Fruit fly (Drosophila melanogaster) whole organism, embryonic: ENCODE measurements around the gene CG18545.

Source experiments
- Atf-2 ChIP-seq: fragments of 200-800 bp; sonication (Bioruptor generic); optimal IDR thresholded peaks from 2 replicates; lab custom pipeline; 2016; ENCODE audit warnings: missing biosample characterization, missing genetic modification characterization
- Awh ChIP-seq: fragments of 200-800 bp; sonication (Bioruptor generic); IDR thresholded peaks from 2 replicates; pipeline ENCODE4, ENCODE4 v1.3.6; 2022; ENCODE audit warnings: missing biosample characterization, missing genetic modification characterization
- CG10543 ChIP-seq: fragments of 200-800 bp; sonication (Bioruptor generic); optimal IDR thresholded peaks from 3 replicates; lab custom pipeline; 2017; ENCODE audit warnings: missing biosample characterization, mild to moderate bottlenecking, missing genetic modification characterization, moderate library complexity
- CG10565 ChIP-seq: fragments of 200-800 bp; sonication (Bioruptor generic); optimal IDR thresholded peaks from 3 replicates; lab custom pipeline; 2016; ENCODE audit warnings: missing biosample characterization, mild to moderate bottlenecking, missing genetic modification characterization
- CG11247 ChIP-seq: fragments of 200-800 bp; sonication (Bioruptor generic); IDR thresholded peaks from 2 replicates; pipeline ENCODE4 v1.3.6; 2022; ENCODE audit warnings: missing biosample characterization, missing genetic modification characterization
- CG11695 ChIP-seq: fragments of 200-800 bp; sonication (Bioruptor generic); IDR thresholded peaks from 3 replicates; pipeline ENCODE4 v1.3.6; 2022; ENCODE audit warnings: missing biosample characterization, missing genetic modification characterization
- CG12219 ChIP-seq: fragments of 200-800 bp; sonication (Bioruptor generic); optimal IDR thresholded peaks from 3 replicates; lab custom pipeline; 2018; ENCODE audit warnings: missing biosample characterization, mild to moderate bottlenecking, missing genetic modification characterization
- CG12299 ChIP-seq: fragments of 200-800 bp; sonication (Bioruptor generic); optimal IDR thresholded peaks from 2 replicates; lab custom pipeline; 2018; ENCODE audit warnings: missing biosample characterization, mild to moderate bottlenecking, missing genetic modification characterization
- CG13624 ChIP-seq: fragments of 200-800 bp; sonication (Bioruptor generic); optimal IDR thresholded peaks from 2 replicates; lab custom pipeline; 2016; ENCODE audit warnings: missing biosample characterization, missing genetic modification characterization
- CG13894 ChIP-seq: fragments of 200-800 bp; sonication (Bioruptor generic); optimal IDR thresholded peaks from 3 replicates; lab custom pipeline; 2018; ENCODE audit warnings: missing biosample characterization, mild to moderate bottlenecking, missing genetic modification characterization, moderate library complexity
- CG14050 ChIP-seq: fragments of 200-800 bp; sonication (Bioruptor generic); IDR thresholded peaks from 3 replicates; pipeline ENCODE4 v1.3.6; 2022; ENCODE audit warnings: missing biosample characterization, missing genetic modification characterization
- CG1529 ChIP-seq: fragments of 200-800 bp; sonication (Bioruptor generic); optimal IDR thresholded peaks from 3 replicates; lab custom pipeline; 2018; ENCODE audit warnings: missing biosample characterization, missing genetic modification characterization
- CG15696 ChIP-seq: fragments of 200-800 bp; sonication (Bioruptor generic); optimal IDR thresholded peaks from 2 replicates; lab custom pipeline; 2019; ENCODE audit warnings: missing biosample characterization, mild to moderate bottlenecking, missing genetic modification characterization, moderate library complexity
- CG17802 ChIP-seq: fragments of 200-800 bp; sonication (Bioruptor generic); optimal IDR thresholded peaks from 2 replicates; lab custom pipeline; 2018; ENCODE audit warnings: missing biosample characterization, mild to moderate bottlenecking, missing genetic modification characterization, moderate library complexity
- CG18262 ChIP-seq: fragments of 200-800 bp; optimal IDR thresholded peaks from 3 replicates; lab custom pipeline; 2019; ENCODE audit warnings: missing biosample characterization, mild to moderate bottlenecking, missing genetic modification characterization, moderate library complexity
- CG2889 ChIP-seq: fragments of 200-800 bp; sonication (Bioruptor generic); IDR thresholded peaks from 3 replicates; pipeline ENCODE4 v1.3.6; 2022; ENCODE audit warnings: missing biosample characterization, missing genetic modification characterization
- CG3163 ChIP-seq: fragments of 200-800 bp; sonication (Bioruptor generic); optimal IDR thresholded peaks from 3 replicates; lab custom pipeline; 2016; ENCODE audit warnings: missing biosample characterization, missing genetic modification characterization
- CG4730 ChIP-seq: fragments of 200-800 bp; sonication (Bioruptor generic); IDR thresholded peaks from 2 replicates; pipeline ENCODE4 v1.3.6; 2022; ENCODE audit warnings: missing biosample characterization, missing genetic modification characterization
- CG5245 ChIP-seq: fragments of 200-800 bp; sonication (Bioruptor generic); optimal IDR thresholded peaks from 3 replicates; lab custom pipeline; 2016; ENCODE audit warnings: missing biosample characterization, missing genetic modification characterization
- CG6791 ChIP-seq: fragments of 200-800 bp; sonication (Bioruptor generic); IDR thresholded peaks from 3 replicates; pipeline ENCODE4 v1.3.6; 2022; ENCODE audit warnings: missing biosample characterization, missing genetic modification characterization; ENCODE audit not compliant: partially characterized antibody
- CG7372 ChIP-seq: fragments of 200-800 bp; sonication (Bioruptor generic); IDR thresholded peaks from 2 replicates; pipeline ENCODE4 v1.3.6; 2022; ENCODE audit warnings: missing biosample characterization, missing genetic modification characterization
- CG8944 ChIP-seq: fragments of 200-800 bp; sonication (Bioruptor generic); optimal IDR thresholded peaks from 3 replicates; lab custom pipeline; 2016; ENCODE audit warnings: missing biosample characterization, missing genetic modification characterization
- D19A ChIP-seq: fragments of 200-800 bp; optimal IDR thresholded peaks from 3 replicates; lab custom pipeline; 2019; ENCODE audit warnings: missing biosample characterization, mild to moderate bottlenecking, missing genetic modification characterization, moderate library complexity
- Dek ChIP-seq: fragments of 200-800 bp; sonication (Bioruptor generic); optimal IDR thresholded peaks from 3 replicates; lab custom pipeline; 2019; ENCODE audit warnings: missing biosample characterization, mild to moderate bottlenecking, missing genetic modification characterization, moderate library complexity
- Doc2 ChIP-seq: fragments of 200-800 bp; sonication (Bioruptor generic); IDR thresholded peaks from 2 replicates; pipeline ENCODE4 v1.3.6; 2022; ENCODE audit warnings: missing biosample characterization, missing genetic modification characterization
- GATAe ChIP-seq: fragments of 200-800 bp; sonication (Bioruptor generic); conservative IDR thresholded peaks from 2 replicates; pipeline ENCODE4 v1.3.6; 2022; ENCODE audit warnings: missing biosample characterization, missing genetic modification characterization
- HHEX ChIP-seq: fragments of 200-800 bp; sonication (Bioruptor generic); optimal IDR thresholded peaks from 3 replicates; lab custom pipeline; 2017; ENCODE audit warnings: missing biosample characterization, mild to moderate bottlenecking, missing genetic modification characterization, missing genetic modification reagents
- HLH54F ChIP-seq: fragments of 200-800 bp; sonication (Bioruptor generic); optimal IDR thresholded peaks from 3 replicates; lab custom pipeline; 2016; ENCODE audit warnings: missing biosample characterization, missing genetic modification characterization
- Med ChIP-seq: fragments of 200-800 bp; sonication (Bioruptor generic); peaks from one replicate; lab custom pipeline; 2016; ENCODE audit warnings: missing biosample characterization, missing genetic modification characterization, mild to moderate bottlenecking, inconsistent platforms, moderate library complexity
- Pdp1 ChIP-seq, 2 experiments: fragments of 200-800 bp; sonication (Bioruptor generic); optimal IDR thresholded peaks; 3 replicates each; lab custom pipeline; 2016; ENCODE audit warnings: missing biosample characterization in 2 of 2, missing genetic modification characterization in 2 of 2, mild to moderate bottlenecking in 1 of 2, moderate library complexity in 1 of 2
- Ravus ChIP-seq: fragments of 200-800 bp; sonication (Bioruptor generic); IDR thresholded peaks from 2 replicates; pipeline ENCODE4 v1.3.6; 2022; ENCODE audit warnings: missing biosample characterization, missing genetic modification characterization
- ase ChIP-seq: fragments of 200-800 bp; sonication (Bioruptor generic); IDR thresholded peaks from 3 replicates; pipeline ENCODE4 v1.3.6; 2022; ENCODE audit warnings: missing biosample characterization, missing genetic modification characterization
- br ChIP-seq: fragments of >200 bp; optimal IDR thresholded peaks from 2 replicates; lab custom pipeline; 2017
- cg ChIP-seq: fragments of 200-800 bp; sonication (Bioruptor generic); optimal IDR thresholded peaks from 3 replicates; lab custom pipeline; 2019; ENCODE audit warnings: missing biosample characterization, mild to moderate bottlenecking, missing genetic modification characterization, moderate library complexity
- chinmo ChIP-seq: fragments of 200-800 bp; sonication (Bioruptor generic); IDR thresholded peaks from 4 replicates; pipeline ENCODE4 v1.3.6; 2022; ENCODE audit warnings: missing biosample characterization, missing genetic modification characterization; ENCODE audit not compliant: partially characterized antibody
- dati ChIP-seq: fragments of 200-800 bp; sonication (Bioruptor generic); IDR thresholded peaks from 2 replicates; pipeline ENCODE4 v1.3.6; 2022; ENCODE audit warnings: missing biosample characterization, missing genetic modification characterization
- eyg ChIP-seq: fragments of 200-800 bp; sonication (Bioruptor generic); optimal IDR thresholded peaks from 3 replicates; lab custom pipeline; 2016; ENCODE audit warnings: missing biosample characterization, missing genetic modification characterization
- fu2 ChIP-seq: fragments of 200-800 bp; sonication (Bioruptor generic); optimal IDR thresholded peaks from 2 replicates; lab custom pipeline; 2016; ENCODE audit warnings: missing biosample characterization, missing genetic modification characterization
- hb ChIP-seq: fragments of 200-800 bp; sonication (Bioruptor generic); IDR thresholded peaks from 3 replicates; pipeline ENCODE4 v1.3.6; 2022; ENCODE audit warnings: missing biosample characterization, missing genetic modification characterization; ENCODE audit not compliant: partially characterized antibody
- mld ChIP-seq: fragments of 200-800 bp; sonication (Bioruptor generic); IDR thresholded peaks from 3 replicates; pipeline ENCODE4 v1.3.6; 2022; ENCODE audit warnings: missing biosample characterization, missing genetic modification characterization; ENCODE audit not compliant: partially characterized antibody
- onecut ChIP-seq: fragments of 200-800 bp; sonication (Bioruptor generic); IDR thresholded peaks from 2 replicates; pipeline ENCODE4 v1.3.6; 2022; ENCODE audit warnings: missing biosample characterization, missing genetic modification characterization
- pfk ChIP-seq: fragments of 200-800 bp; sonication (Bioruptor generic); optimal IDR thresholded peaks from 2 replicates; lab custom pipeline; 2018; ENCODE audit warnings: missing biosample characterization, mild to moderate bottlenecking, missing genetic modification characterization, moderate library complexity
- pho ChIP-seq: fragments of 200-800 bp; sonication (Bioruptor generic); optimal IDR thresholded peaks from 2 replicates; lab custom pipeline; 2016; ENCODE audit warnings: missing biosample characterization, missing genetic modification characterization
- sens ChIP-seq: fragments of 200-800 bp; sonication (Bioruptor generic); peaks from one replicate; lab custom pipeline; 2016; ENCODE audit warnings: missing biosample characterization, missing genetic modification characterization
- tll ChIP-seq, 2 experiments: fragments of 200-800 bp in 1 of 2; fragments of >200 bp in 1 of 2; sonication (Bioruptor generic) in 1 of 2; optimal IDR thresholded peaks; 2 replicates each; lab custom pipeline; 2017 to 2019; ENCODE audit warnings: missing biosample characterization in 2 of 2, missing genetic modification characterization in 2 of 2, mild to moderate bottlenecking in 1 of 2, moderate library complexity in 1 of 2
- trh ChIP-seq: fragments of 200-800 bp; sonication (Bioruptor generic); optimal IDR thresholded peaks from 2 replicates; lab custom pipeline; 2016; ENCODE audit warnings: missing biosample characterization, missing genetic modification characterization
- usp ChIP-seq: fragments of >200 bp; optimal IDR thresholded peaks from 2 replicates; lab custom pipeline; 2017; ENCODE audit warnings: missing biosample characterization, missing genetic modification characterization
- wdn ChIP-seq: fragments of 200-800 bp; sonication (Bioruptor generic); IDR thresholded peaks from 2 replicates; pipeline ENCODE4 v1.3.6; 2022; ENCODE audit warnings: missing biosample characterization, missing genetic modification characterization
- wek ChIP-seq: fragments of 200-800 bp; sonication (Bioruptor generic); optimal IDR thresholded peaks from 3 replicates; lab custom pipeline; 2018; ENCODE audit warnings: missing biosample characterization, mild to moderate bottlenecking, missing genetic modification characterization, moderate library complexity
- z ChIP-seq: fragments of 200-800 bp; sonication (Bioruptor generic); IDR thresholded peaks from 3 replicates; pipeline ENCODE4 v1.3.6; 2022; ENCODE audit warnings: missing biosample characterization, missing genetic modification characterization

CG18545 gene

DNA sequence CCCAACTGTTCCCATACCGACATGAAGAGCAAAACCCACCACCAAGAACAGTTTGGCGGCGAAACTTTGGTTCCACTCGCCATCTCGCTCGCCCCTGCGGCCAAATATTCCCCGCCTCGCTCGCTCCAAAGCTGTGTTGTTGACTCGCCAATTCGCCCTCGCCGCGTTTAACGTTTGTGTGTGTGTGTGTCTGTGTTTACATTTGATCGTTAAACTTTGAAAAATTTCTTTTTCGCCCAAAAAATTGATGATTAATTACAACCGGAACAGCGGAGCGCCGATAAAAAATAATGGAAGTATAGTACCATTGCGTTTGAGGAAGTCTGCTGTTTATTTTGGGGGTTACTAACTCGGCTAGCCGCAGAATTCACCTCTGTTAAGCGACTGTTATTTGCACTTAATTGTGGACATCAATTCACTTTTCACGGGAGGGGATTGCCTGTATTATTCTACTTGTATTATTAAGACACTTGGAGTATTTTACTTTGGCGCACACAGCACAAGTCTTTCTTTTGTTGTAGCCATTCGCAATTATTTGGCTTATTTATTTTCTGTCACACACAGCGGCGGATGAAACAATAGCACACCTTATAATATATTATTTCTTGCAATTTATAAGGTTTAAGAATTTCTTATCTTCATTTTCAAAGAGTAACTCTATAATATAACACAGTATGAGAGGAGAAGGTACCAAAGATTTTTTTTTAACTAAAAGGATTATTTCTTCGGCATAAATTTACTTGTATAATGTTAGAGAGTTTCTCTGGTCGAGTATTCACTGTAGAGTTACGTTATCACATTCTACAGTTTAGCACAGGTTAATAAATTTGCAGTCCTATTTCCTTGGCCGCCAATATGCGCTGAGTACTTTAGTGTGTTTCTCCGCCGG, 10.2 kb downstream of the CG18545 start (continued):
- TF ChIP-seq HHEX: peak; percentile 85
- no peak for TF ChIP-seq wdn (GFP tag; lab: Robert Waterston, UW)
- peak; percentile 60 for TF ChIP-seq CG12219 (GFP tag; lab: Kevin White, UChicago)
- peak; percentile 56; the same call in 1 of the 2 replicates for TF ChIP-seq onecut (GFP tag; lab: Robert Waterston, UW)
- peak; percentile 30 for TF ChIP-seq CG3163 (GFP tag; lab: Kevin White, UChicago)
- no peak for TF ChIP-seq Awh (GFP tag; lab: Robert Waterston, UW)
- TF ChIP-seq CG4730 (GFP tag; lab: Robert Waterston, UW): no peak
- TF ChIP-seq CG10565: peak; percentile 0
- TF ChIP-seq CG18262 (tag; lab: Kevin White, UChicago): peak; percentile 75
- TF ChIP-seq CG13894 (tag; lab: Kevin White, UChicago): peak; percentile 78
- TF ChIP-seq CG7372: no peak
- peak; percentile 93 for TF ChIP-seq Med
- no peak for TF ChIP-seq br (lab: Kevin White, UChicago)
- TF ChIP-seq CG8944 (GFP tag; lab: Kevin White, UChicago): peak; percentile 44
- TF ChIP-seq fu2 (GFP tag; lab: Kevin White, UChicago): peak; percentile 76
- no peak for TF ChIP-seq Ravus
- TF ChIP-seq tll (GFP tag; optimal IDR thresholded peaks at IDR 0.05; lab: Kevin White, UChicago): no peak
- no peak for TF ChIP-seq CG17802 (tag; lab: Kevin White, UChicago)
- TF ChIP-seq CG6791: no peak
- peak; percentile 53 for TF ChIP-seq Atf-2
- peak; percentile 78 for TF ChIP-seq CG10543 (GFP tag; lab: Kevin White, UChicago)
- peak; percentile 18 for TF ChIP-seq CG15696 (tag; lab: Kevin White, UChicago)
- peak; percentile 88 for TF ChIP-seq sens (GFP tag; lab: Kevin White, UChicago)
- TF ChIP-seq CG13624 (GFP tag; lab: Kevin White, UChicago): peak; percentile 88
- peak; percentile 88 for TF ChIP-seq pho (GFP tag; lab: Kevin White, UChicago)
- TF ChIP-seq trh (GFP tag; lab: Kevin White, UChicago): peak; percentile 59
- TF ChIP-seq CG11695 (GFP tag; lab: Robert Waterston, UW): no peak
- TF ChIP-seq wek: peak; percentile 86
- TF ChIP-seq CG2889 (GFP tag; lab: Robert Waterston, UW): no peak
- peak; percentile 36 for TF ChIP-seq CG5245
- no peak for TF ChIP-seq GATAe (GFP tag; lab: Robert Waterston, UW)
- TF ChIP-seq pfk (GFP tag; lab: Kevin White, UChicago): peak; percentile 71
- TF ChIP-seq dati (GFP tag; lab: Robert Waterston, UW): no peak
- no peak for TF ChIP-seq Doc2 (GFP tag; lab: Robert Waterston, UW)
- no peak for TF ChIP-seq CG11247 (GFP tag; lab: Robert Waterston, UW)
- peak; percentile 75 for TF ChIP-seq CG12299
- TF ChIP-seq cg (GFP tag; lab: Kevin White, UChicago): peak; percentile 90
- TF ChIP-seq ase (GFP tag; lab: Robert Waterston, UW): no peak
- TF ChIP-seq chinmo (GFP tag; lab: Robert Waterston, UW): no peak
- TF ChIP-seq usp (GFP tag; lab: Kevin White, UChicago): no peak
- peak; percentile 87 for TF ChIP-seq Dek (tag; lab: Kevin White, UChicago)
- peak; percentile 41 to 72 for TF ChIP-seq Pdp1 (GFP tag; optimal IDR thresholded peaks at IDR 0.05; lab: Kevin White, UChicago)
- peak; percentile 63 for TF ChIP-seq eyg (GFP tag; lab: Kevin White, UChicago)
- peak; percentile 30 for TF ChIP-seq CG1529
- TF ChIP-seq D19A (tag; lab: Kevin White, UChicago): peak; percentile 71
- peak; percentile 82 for TF ChIP-seq HLH54F (GFP tag; lab: Kevin White, UChicago)
- no peak for TF ChIP-seq CG14050 (GFP tag; lab: Robert Waterston, UW)
- TF ChIP-seq z (GFP tag; lab: Robert Waterston, UW): no peak
- TF ChIP-seq hb: no peak
- no peak for TF ChIP-seq mld (GFP tag; lab: Robert Waterston, UW)
